Fruit fly (Drosophila melanogaster) whole organism, prepupa: ENCODE data around the gene CG42541.

ENCODE experiments used
- CG34406 ChIP-seq: fragments of 200-800 bp; sonication (Bioruptor generic); optimal IDR thresholded peaks from 3 replicates; lab custom pipeline; 2016; ENCODE audit warnings: missing biosample characterization, missing genetic modification characterization
- achi ChIP-seq: fragments of 200-800 bp; sonication (Bioruptor generic); optimal IDR thresholded peaks from 3 replicates; lab custom pipeline; 2016; ENCODE audit warnings: missing biosample characterization, missing genetic modification characterization

DNA sequence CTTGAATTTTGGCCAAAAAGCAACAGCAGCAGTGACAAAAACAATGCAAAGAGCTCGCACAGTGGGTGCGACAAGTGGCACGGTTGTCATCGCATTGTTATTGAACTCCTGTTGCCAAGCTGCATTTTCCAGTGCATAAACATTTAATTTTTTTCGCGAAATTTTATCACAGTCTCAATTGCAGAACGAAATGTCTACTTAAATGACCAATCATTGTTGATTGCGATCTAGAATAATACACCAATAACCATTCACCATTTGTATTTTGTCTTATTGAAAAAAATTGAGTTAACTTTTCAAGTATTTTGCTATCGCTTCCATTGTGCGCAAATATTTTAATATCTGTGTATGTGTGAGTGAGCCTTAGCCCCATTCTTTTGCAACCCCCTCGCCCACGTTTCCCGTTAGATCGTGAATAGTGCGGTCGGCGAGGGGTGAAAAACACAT is 19.8 kb upstream of the CG42541 start:
- TF ChIP-seq CG34406 (GFP tag; lab: Kevin White, UChicago) (no peak), achi (GFP tag; lab: Kevin White, UChicago) (no peak)
